Worm (Caenorhabditis elegans) whole organism, L4/young adult: ENCODE measurements around the gene gldi-5.

ENCODE experiments used
- W03F9.2 ChIP-seq: fragments of 150-350 bp; optimal IDR thresholded peaks from 2 replicates; lab custom pipeline; 2014; ENCODE audit warnings: missing biosample characterization, missing genetic modification characterization
- dao-5 ChIP-seq: sonication (generic microtip); optimal IDR thresholded peaks from 2 replicates; lab custom pipeline; 2016; ENCODE audit warnings: missing genotype, missing genetic modification characterization, moderate library complexity, missing compliant biosample characterization
- him-1 ChIP-seq: sonication (generic microtip); optimal IDR thresholded peaks from 2 replicates; lab custom pipeline; 2016; ENCODE audit warnings: missing genotype, missing genetic modification reagents, missing genetic modification characterization, missing compliant biosample characterization

DNA sequence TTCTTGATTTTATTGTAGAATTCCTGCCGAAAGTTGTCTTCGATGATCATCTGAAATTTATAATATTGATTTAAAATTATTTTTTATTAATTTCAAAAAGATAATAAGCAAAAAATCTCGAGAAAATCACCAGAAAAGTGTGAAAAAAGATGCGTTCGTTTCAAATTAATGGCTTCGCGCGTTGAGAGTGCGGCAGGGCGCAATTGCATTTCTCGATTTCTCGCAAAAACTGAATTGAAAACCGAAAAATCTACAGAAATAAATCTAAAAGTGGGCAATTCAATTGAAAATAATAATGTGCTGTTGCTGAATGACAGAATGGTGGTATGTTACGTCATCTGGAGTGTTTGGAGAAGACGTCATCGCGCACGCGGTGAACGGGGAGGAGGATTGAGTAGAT is 8.7 kb upstream of the gldi-5 start, which contains the start of gene evl-18:
- no peak for TF ChIP-seq him-1
- TF ChIP-seq W03F9.2 (tag; lab: Kevin White, UChicago): no peak
- TF ChIP-seq dao-5 (tag; lab: Kevin White, UChicago): no peak
